Worm (Caenorhabditis elegans): ENCODE measurements around the gene jkk-1.

The jkk-1 gene

DNA sequence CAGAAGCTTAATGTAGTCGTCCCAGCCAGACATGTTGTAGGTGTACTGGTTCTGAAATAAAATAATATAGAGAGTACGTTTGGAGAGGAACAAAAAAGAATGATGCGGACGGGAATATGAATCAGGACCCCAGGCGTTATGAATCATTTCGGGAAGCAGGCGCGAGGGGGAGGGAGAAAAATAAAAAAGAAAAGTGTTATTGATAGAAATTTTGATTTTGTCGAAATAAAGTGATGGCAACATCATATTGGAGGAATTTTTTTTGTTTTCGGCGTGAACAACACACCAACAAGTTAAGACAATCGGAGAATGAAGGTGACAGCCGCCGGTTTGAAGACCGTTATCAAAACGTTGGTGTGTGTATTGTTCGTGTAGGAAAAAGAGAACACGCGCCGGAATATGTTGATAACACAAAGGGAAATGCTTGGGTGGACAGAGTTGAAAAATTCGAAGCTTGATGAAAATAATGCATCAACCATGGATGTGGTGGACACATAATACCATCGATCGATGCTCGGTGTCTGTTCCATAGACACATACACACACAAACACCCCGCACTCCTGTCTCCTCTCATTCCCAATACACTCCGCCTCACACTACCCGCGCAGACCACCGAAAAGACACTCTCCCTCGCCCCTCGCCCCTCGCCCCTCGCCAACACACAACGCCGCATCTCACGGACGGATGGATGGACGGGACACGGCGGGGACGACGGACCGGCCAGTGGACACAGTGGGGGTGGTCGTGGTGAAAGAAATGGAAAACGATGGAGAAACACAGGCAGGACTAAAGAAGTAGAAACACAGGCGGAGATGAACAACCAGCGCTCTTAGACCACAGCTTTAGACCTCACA lies 14.0 kb upstream of the jkk-1 start, which contains the start of gene pfn-2 (continued):
- no peak for TF ChIP-seq pha-4 (tag; optimal IDR thresholded peaks at IDR 0.05)
- TF ChIP-seq ztf-16 (tag; optimal IDR thresholded peaks at IDR 0.05): no peak
- no peak for TF ChIP-seq fkh-6 (tag; optimal IDR thresholded peaks at IDR 0.05)
- TF ChIP-seq npax-4 (tag; optimal IDR thresholded peaks at IDR 0.05): no peak
- TF ChIP-seq F13H6.1 (tag; optimal IDR thresholded peaks at IDR 0.05): peak; percentile 32
- TF ChIP-seq fax-1 (tag; optimal IDR thresholded peaks at IDR 0.05): no peak
- no peak for TF ChIP-seq lim-6 (tag; optimal IDR thresholded peaks at IDR 0.05)
- no peak for TF ChIP-seq nhr-11 (tag; optimal IDR thresholded peaks at IDR 0.05)
- TF ChIP-seq T23F11.4 (GFP tag; optimal IDR thresholded peaks at IDR 0.05): no peak
- no peak for TF ChIP-seq pax-1 (tag; optimal IDR thresholded peaks at IDR 0.05)
- TF ChIP-seq hlh-13 (GFP tag; optimal IDR thresholded peaks at IDR 0.05): no peak
- no peak for TF ChIP-seq syd-9 (tag; optimal IDR thresholded peaks at IDR 0.05)
- no peak for TF ChIP-seq che-1 (tag; optimal IDR thresholded peaks at IDR 0.05)
- no peak for TF ChIP-seq unc-3 (GFP tag; conservative IDR thresholded peaks at IDR 0.05)
- TF ChIP-seq unc-3 (tag; optimal IDR thresholded peaks at IDR 0.05): no peak
- no peak for TF ChIP-seq ceh-24 (tag; optimal IDR thresholded peaks at IDR 0.05)
- TF ChIP-seq eyg-1 (tag; optimal IDR thresholded peaks at IDR 0.05): no peak
- TF ChIP-seq tbx-2 (tag; optimal IDR thresholded peaks at IDR 0.05): peak; percentile 20
- TF ChIP-seq sox-2 (GFP tag; IDR thresholded peaks at IDR 0.05): no peak
- TF ChIP-seq pat-9 (tag; optimal IDR thresholded peaks at IDR 0.05): peak; percentile 45
- TF ChIP-seq ets-4 (tag; optimal IDR thresholded peaks at IDR 0.05): no peak
- no peak for TF ChIP-seq unc-86 (tag; optimal IDR thresholded peaks at IDR 0.05)
- TF ChIP-seq rnt-1 (tag; optimal IDR thresholded peaks at IDR 0.05): no peak
- TF ChIP-seq ahr-1 (tag; optimal IDR thresholded peaks at IDR 0.05): no peak
- no peak for TF ChIP-seq fkh-10 (GFP tag; optimal IDR thresholded peaks at IDR 0.05)
- peak; percentile 18 for TF ChIP-seq dmd-4 (tag; optimal IDR thresholded peaks at IDR 0.05; ENCODE audit: borderline replicate concordance)
- no peak for TF ChIP-seq Y22D7AL.16 (tag; optimal IDR thresholded peaks at IDR 0.05)
- TF ChIP-seq elt-2 (tag; optimal IDR thresholded peaks at IDR 0.05): no peak
- TF ChIP-seq ceh-31 (tag; optimal IDR thresholded peaks at IDR 0.05): peak; percentile 62
- no peak for TF ChIP-seq ceh-30 (tag; optimal IDR thresholded peaks at IDR 0.05)
- no peak for TF ChIP-seq ceh-45 (GFP tag; IDR thresholded peaks at IDR 0.05)
- TF ChIP-seq pqm-1 (tag; optimal IDR thresholded peaks at IDR 0.05): no peak
- TF ChIP-seq madf-2 (tag; optimal IDR thresholded peaks at IDR 0.05): no peak
- TF ChIP-seq dve-1 (tag; optimal IDR thresholded peaks at IDR 0.05): no peak
- TF ChIP-seq ttx-3 (tag; optimal IDR thresholded peaks at IDR 0.05): no peak
- peak; percentile 20 for TF ChIP-seq sox-4 (tag; optimal IDR thresholded peaks at IDR 0.05)
- no peak for TF ChIP-seq gmeb-2 (tag; optimal IDR thresholded peaks at IDR 0.05)
- TF ChIP-seq ref-2 (tag; optimal IDR thresholded peaks at IDR 0.05): no peak
- TF ChIP-seq nfya-1 (tag; optimal IDR thresholded peaks at IDR 0.05): peak; percentile 10
- TF ChIP-seq ceh-19 (GFP tag; optimal IDR thresholded peaks at IDR 0.05): peak; percentile 66
- no peak for TF ChIP-seq pag-3 (tag; optimal IDR thresholded peaks at IDR 0.05; ENCODE audit: borderline replicate concordance)
- TF ChIP-seq sdc-2 (tag; optimal IDR thresholded peaks at IDR 0.05): peak; percentile 27
- TF ChIP-seq tbx-7 (tag; optimal IDR thresholded peaks at IDR 0.05): no peak
- TF ChIP-seq hlh-6 (tag; optimal IDR thresholded peaks at IDR 0.05): peak; percentile 9
- no peak for TF ChIP-seq pros-1 (tag; optimal IDR thresholded peaks at IDR 0.05)
- TF ChIP-seq ceh-18 (tag; optimal IDR thresholded peaks at IDR 0.05): no peak
- TF ChIP-seq unc-55 (GFP tag; optimal IDR thresholded peaks at IDR 0.05): no peak
- TF ChIP-seq hlh-8 (tag; optimal IDR thresholded peaks at IDR 0.05): no peak
- TF ChIP-seq pha-2 (tag; optimal IDR thresholded peaks at IDR 0.05): no peak
